Fruit fly (Drosophila melanogaster): ENCODE results near the gene wol.

The wol gene

dm6 chr2L:8277561-8278201 is 25.1 kb downstream of the wol start (continued):
- TF ChIP-seq Dip2 (GFP tag; IDR thresholded peaks at IDR 0.05) (no peak; the same call in 1 of the 2 replicates), CG12155 (GFP tag; optimal IDR thresholded peaks at IDR 0.05) (peak; percentile 94), hbn (GFP tag; IDR thresholded peaks at IDR 0.05; ENCODE audit: partially characterized antibody) (no peak), Xrp1 (GFP tag; IDR thresholded peaks at IDR 0.05) (peak; percentile 100), PHDP (tag; optimal IDR thresholded peaks at IDR 0.05) (peak; percentile 98), Meics (GFP tag; optimal IDR thresholded peaks at IDR 0.05) (peak; percentile 96), Eip74EF (GFP tag; optimal IDR thresholded peaks at IDR 0.05) (peak in 1 of 2 experiments; percentile 95), CG6272 (GFP tag; IDR thresholded peaks at IDR 0.05) (peak; percentile 95), Dek (tag; optimal IDR thresholded peaks at IDR 0.05) (peak; percentile 96), gem (tag; optimal IDR thresholded peaks at IDR 0.05) (peak; percentile 99), Hr39 (optimal IDR thresholded peaks at IDR 0.05) (no peak), CG17361 (GFP tag; IDR thresholded peaks at IDR 0.05) (peak; percentile 99), zfh2 (GFP tag; optimal IDR thresholded peaks at IDR 0.05) (peak; percentile 67), CG5953 (GFP tag; IDR thresholded peaks at IDR 0.05) (peak; percentile 98), Doc2 (GFP tag; IDR thresholded peaks at IDR 0.05) (peak; percentile 83), CG7786 (GFP tag; optimal IDR thresholded peaks at IDR 0.05) (peak; percentile 75), gcm (GFP tag; optimal IDR thresholded peaks at IDR 0.05) (peak; percentile 99), CG10209 (GFP tag; optimal IDR thresholded peaks at IDR 0.05) (peak; percentile 97), NfI (GFP tag; optimal IDR thresholded peaks at IDR 0.05) (peak; percentile 94), sr (GFP tag; IDR thresholded peaks at IDR 0.05) (peak; percentile 95), CG13296 (GFP tag; optimal IDR thresholded peaks at IDR 0.05) (peak; percentile 97), HLH54F (GFP tag; optimal IDR thresholded peaks at IDR 0.05) (peak; percentile 80), CG3847 (GFP tag; IDR thresholded peaks at IDR 0.05) (peak; percentile 97), schlank (tag; optimal IDR thresholded peaks at IDR 0.05) (peak; percentile 79), abd-A (tag; optimal IDR thresholded peaks at IDR 0.05) (peak; percentile 69), CG2199 (GFP tag; IDR thresholded peaks at IDR 0.05) (peak; percentile 99), CG16813 (GFP tag; IDR thresholded peaks at IDR 0.05; ENCODE audit: partially characterized antibody) (no peak), prd (optimal IDR thresholded peaks at IDR 0.05) (no peak), prd (GFP tag; IDR thresholded peaks at IDR 0.05) (peak; percentile 99), CG4617 (GFP tag; optimal IDR thresholded peaks at IDR 0.05; ENCODE audit: borderline replicate concordance) (peak; percentile 93), CG6254 (GFP tag; optimal IDR thresholded peaks at IDR 0.05) (peak; percentile 96), bcd (GFP tag; optimal IDR thresholded peaks at IDR 0.05) (peak; percentile 97), zen2 (GFP tag; IDR thresholded peaks at IDR 0.05; ENCODE audit: partially characterized antibody) (no peak), CG6689 (GFP tag; IDR thresholded peaks at IDR 0.05) (peak; percentile 99), emc (GFP tag; optimal IDR thresholded peaks at IDR 0.05) (peak; percentile 63), h (optimal IDR thresholded peaks at IDR 0.05) (no peak), Drgx (GFP tag; IDR thresholded peaks at IDR 0.05) (peak; percentile 100), CG17328 (GFP tag; IDR thresholded peaks at IDR 0.05) (peak; percentile 100), amos (GFP tag; IDR thresholded peaks at IDR 0.05; ENCODE audit: partially characterized antibody) (peak; percentile 28; the same call in 1 of the 2 replicates), HLH3B (GFP tag; IDR thresholded peaks at IDR 0.05) (peak; percentile 99), fd96Cb (tag; optimal IDR thresholded peaks at IDR 0.05) (peak; percentile 98), Sry-δ (GFP tag; optimal IDR thresholded peaks at IDR 0.05) (peak; percentile 46), zfh1 (GFP tag; IDR thresholded peaks at IDR 0.05) (peak; percentile 99), Bgb (GFP tag; IDR thresholded peaks at IDR 0.05; ENCODE audit: partially characterized antibody) (no peak), fu2 (GFP tag; optimal IDR thresholded peaks at IDR 0.05) (peak; percentile 72), CG32772 (GFP tag; IDR thresholded peaks at IDR 0.05) (peak; percentile 99), psq (GFP tag; optimal IDR thresholded peaks at IDR 0.05) (peak; percentile 93), CG16779 (GFP tag; IDR thresholded peaks at IDR 0.05) (peak; percentile 93), ara (GFP tag; IDR thresholded peaks at IDR 0.05) (peak; percentile 99), bsh (GFP tag; optimal IDR thresholded peaks at IDR 0.05) (peak; percentile 97 to 99)
